Fruit fly (Drosophila melanogaster): ENCODE data around the gene Atg4a.

The Atg4a gene

dm6 chr2L:1077469-1077993, 3.2 kb upstream of the Atg4a start, which contains the start of the genes S and ast (continued):
- TF ChIP-seq insv (GFP tag; optimal IDR thresholded peaks at IDR 0.05) = peak in 1 of 2 experiments; percentile 52
- peak; percentile 76 for TF ChIP-seq gcm (GFP tag; optimal IDR thresholded peaks at IDR 0.05)
- TF ChIP-seq YL-1 (GFP tag; optimal IDR thresholded peaks at IDR 0.05) = peak; percentile 76
- TF ChIP-seq H2.0 (GFP tag; IDR thresholded peaks at IDR 0.05) = no peak
- TF ChIP-seq Sox102F (GFP tag; optimal IDR thresholded peaks at IDR 0.05) = no peak
- no peak for TF ChIP-seq CG7357 (GFP tag; IDR thresholded peaks at IDR 0.05)
- peak; percentile 40 for TF ChIP-seq Antp (GFP tag; optimal IDR thresholded peaks at IDR 0.05)
- no peak for TF ChIP-seq exex (tag; optimal IDR thresholded peaks at IDR 0.05)
- TF ChIP-seq nmo (GFP tag; optimal IDR thresholded peaks at IDR 0.05) = peak; percentile 65
- TF ChIP-seq CG1602 (GFP tag; optimal IDR thresholded peaks at IDR 0.05) = no peak
- no peak for TF ChIP-seq h (optimal IDR thresholded peaks at IDR 0.05)
- peak; percentile 41 for TF ChIP-seq Nf-YC (tag; optimal IDR thresholded peaks at IDR 0.05)
- TF ChIP-seq danr (GFP tag; IDR thresholded peaks at IDR 0.05) = no peak
- no peak for TF ChIP-seq CG6683 (GFP tag; optimal IDR thresholded peaks at IDR 0.05)
- TF ChIP-seq CG7372 (GFP tag; IDR thresholded peaks at IDR 0.05) = no peak
- 0 out of 3 replicates have a peak, but pooled peaks have one; percentile 42 for TF ChIP-seq CG2199 (GFP tag; IDR thresholded peaks at IDR 0.05)
- peak; percentile 11 for TF ChIP-seq mirr (GFP tag; optimal IDR thresholded peaks at IDR 0.05)
- no peak for TF ChIP-seq CG1647 (GFP tag; optimal IDR thresholded peaks at IDR 0.05)
- peak; percentile 90; the same call in 3 of the 4 replicates for TF ChIP-seq chinmo (GFP tag; IDR thresholded peaks at IDR 0.05; ENCODE audit: partially characterized antibody)
- TF ChIP-seq Hr51 (GFP tag; optimal IDR thresholded peaks at IDR 0.05) = peak; percentile 53 to 76
- TF ChIP-seq Xrp1 (GFP tag; IDR thresholded peaks at IDR 0.05) = peak; percentile 14; the same call in 1 of the 2 replicates
- TF ChIP-seq CG8478 (optimal IDR thresholded peaks at IDR 0.05) = peak; percentile 5
- TF ChIP-seq scrt (GFP tag; optimal IDR thresholded peaks at IDR 0.05) = peak; percentile 34
- TF ChIP-seq sob (GFP tag; IDR thresholded peaks at IDR 0.05) = peak; percentile 63
- TF ChIP-seq Optix (GFP tag; IDR thresholded peaks at IDR 0.05) = no peak
- TF ChIP-seq CG9797 (GFP tag; optimal IDR thresholded peaks at IDR 0.05) = peak; percentile 99
- TF ChIP-seq CG2129 (GFP tag; IDR thresholded peaks at IDR 0.05; ENCODE audit: partially characterized antibody) = peak; percentile 90
- TF ChIP-seq usp (GFP tag; optimal IDR thresholded peaks at IDR 0.05) = no peak
- TF ChIP-seq vnd (GFP tag; IDR thresholded peaks at IDR 0.05; ENCODE audit: partially characterized antibody) = peak; percentile 93
- no peak for TF ChIP-seq CG12219 (GFP tag; optimal IDR thresholded peaks at IDR 0.05)
- no peak for TF ChIP-seq az2 (GFP tag; optimal IDR thresholded peaks at IDR 0.05)
- peak; percentile 52 for TF ChIP-seq CG16863 (GFP tag; optimal IDR thresholded peaks at IDR 0.05)
- TF ChIP-seq pho (GFP tag; optimal IDR thresholded peaks at IDR 0.05) = peak; percentile 62
- TF ChIP-seq CG11093 (GFP tag; IDR thresholded peaks at IDR 0.05) = no peak
- TF ChIP-seq CG33213 (GFP tag; optimal IDR thresholded peaks at IDR 0.05) = peak; percentile 59
- TF ChIP-seq CG18619 (GFP tag; optimal IDR thresholded peaks at IDR 0.05) = peak; percentile 2
- TF ChIP-seq CG18262 (tag; optimal IDR thresholded peaks at IDR 0.05) = peak; percentile 18
- TF ChIP-seq bcd (GFP tag; optimal IDR thresholded peaks at IDR 0.05) = no peak
- TF ChIP-seq BEAF-32 (GFP tag; optimal IDR thresholded peaks at IDR 0.05) = peak; percentile 99
- TF ChIP-seq Dfd (GFP tag; optimal IDR thresholded peaks at IDR 0.05) = no peak
- peak; percentile 40 for TF ChIP-seq sug (tag; optimal IDR thresholded peaks at IDR 0.05)
- no peak for TF ChIP-seq CG15696 (tag; optimal IDR thresholded peaks at IDR 0.05)
- TF ChIP-seq gem (tag; optimal IDR thresholded peaks at IDR 0.05) = no peak
- TF ChIP-seq CG11456 (GFP tag; IDR thresholded peaks at IDR 0.05) = no peak
- TF ChIP-seq CG2120 (GFP tag; optimal IDR thresholded peaks at IDR 0.05) = peak; percentile 19
- TF ChIP-seq CG4820 (GFP tag; optimal IDR thresholded peaks at IDR 0.05) = no peak
- no peak for TF ChIP-seq CG31224 (GFP tag; IDR thresholded peaks at IDR 0.05)
- TF ChIP-seq Hsf (GFP tag; optimal IDR thresholded peaks at IDR 0.05) = peak; percentile 20
- no peak for TF ChIP-seq CG11695 (GFP tag; IDR thresholded peaks at IDR 0.05)
- TF ChIP-seq CG34376 (GFP tag; optimal IDR thresholded peaks at IDR 0.05) = peak; percentile 52
- TF ChIP-seq nom (GFP tag; optimal IDR thresholded peaks at IDR 0.05) = peak; percentile 61

Data from whole organism, embryonic.